Worm (Caenorhabditis elegans) whole organism, late embryonic: ENCODE data around the gene T10H9.8.

Experiments used
- F13H6.1 ChIP-seq: sonication (generic microtip); optimal IDR thresholded peaks from 2 replicates; lab custom pipeline; 2016; ENCODE audit warnings: missing genetic modification characterization, missing compliant biosample characterization
- K02D7.2 ChIP-seq: sonication (generic microtip); optimal IDR thresholded peaks from 2 replicates; lab custom pipeline; 2017; ENCODE audit warnings: mild to moderate bottlenecking, missing genetic modification characterization, missing compliant biosample characterization
- K09A11.1 ChIP-seq: sonication (generic microtip); optimal IDR thresholded peaks from 2 replicates; lab custom pipeline; 2017; ENCODE audit warnings: antibody characterized with exemption, mild to moderate bottlenecking, missing genetic modification characterization, missing compliant biosample characterization; ENCODE audit not compliant: insufficient read depth
- T23F11.4 ChIP-seq: fragments of 200-800 bp; sonication (Bioruptor generic); optimal IDR thresholded peaks from 2 replicates; lab custom pipeline; 2018; ENCODE audit warnings: mild to moderate bottlenecking, missing genetic modification characterization, missing compliant biosample characterization
- ceh-14 ChIP-seq: sonication (generic microtip); optimal IDR thresholded peaks from 2 replicates; lab custom pipeline; 2016; ENCODE audit warnings: missing genotype, missing genetic modification characterization, missing compliant biosample characterization
- ceh-18 ChIP-seq: sonication (generic microtip); optimal IDR thresholded peaks from 2 replicates; lab custom pipeline; 2016; ENCODE audit warnings: missing genetic modification characterization, missing compliant biosample characterization
- ceh-22 ChIP-seq: sonication (generic microtip); optimal IDR thresholded peaks from 2 replicates; lab custom pipeline; 2017; ENCODE audit warnings: missing biosample characterization, missing genetic modification characterization
- ceh-31 ChIP-seq: sonication (generic microtip); optimal IDR thresholded peaks from 2 replicates; lab custom pipeline; 2016; ENCODE audit warnings: missing genetic modification characterization, missing compliant biosample characterization
- ceh-45 ChIP-seq: fragments of 200-800 bp; sonication (Bioruptor generic); IDR thresholded peaks from 2 replicates; pipeline ENCODE4 v1.3.6; 2022; ENCODE audit warnings: missing genetic modification reagents, missing genetic modification characterization, missing compliant biosample characterization
- ceh-48 ChIP-seq: sonication (generic microtip); optimal IDR thresholded peaks from 2 replicates; lab custom pipeline; 2016; ENCODE audit warnings: missing genetic modification characterization, inconsistent platforms, missing compliant biosample characterization
- ceh-6 ChIP-seq: fragments of 200-800 bp; sonication (Bioruptor generic); optimal IDR thresholded peaks from 2 replicates; lab custom pipeline; 2018; ENCODE audit warnings: mild to moderate bottlenecking, missing genetic modification characterization, missing compliant biosample characterization
- ceh-9 ChIP-seq: sonication (generic microtip); optimal IDR thresholded peaks from 2 replicates; lab custom pipeline; 2016; ENCODE audit warnings: mild to moderate bottlenecking, missing genetic modification characterization, inconsistent platforms, missing compliant biosample characterization
- dmd-4 ChIP-seq: sonication (generic microtip); optimal IDR thresholded peaks from 2 replicates; lab custom pipeline; 2016; ENCODE audit warnings: borderline replicate concordance, missing genetic modification characterization, missing compliant biosample characterization
- elt-2 ChIP-seq: sonication (generic microtip); optimal IDR thresholded peaks from 2 replicates; lab custom pipeline; 2016; ENCODE audit warnings: missing genetic modification reagents, missing genetic modification characterization, missing compliant biosample characterization
- elt-4 ChIP-seq: sonication (generic microtip); optimal IDR thresholded peaks from 2 replicates; lab custom pipeline; 2016; ENCODE audit warnings: missing genetic modification characterization, missing compliant biosample characterization
- gmeb-2 ChIP-seq: sonication (generic microtip); optimal IDR thresholded peaks from 2 replicates; lab custom pipeline; 2016; ENCODE audit warnings: missing genetic modification characterization, inconsistent platforms, missing compliant biosample characterization
- hlh-13 ChIP-seq: fragments of 200-800 bp; sonication (Bioruptor generic); optimal IDR thresholded peaks from 2 replicates; lab custom pipeline; 2018; ENCODE audit warnings: mild to moderate bottlenecking, missing genetic modification characterization, missing compliant biosample characterization
- hlh-30 ChIP-seq: sonication (generic microtip); optimal IDR thresholded peaks from 2 replicates; lab custom pipeline; 2017; ENCODE audit warnings: antibody characterized with exemption, missing genetic modification characterization, missing compliant biosample characterization; ENCODE audit not compliant: insufficient read depth
- hlh-8 ChIP-seq: sonication (generic microtip); optimal IDR thresholded peaks from 2 replicates; lab custom pipeline; 2016; ENCODE audit warnings: missing genotype, missing genetic modification characterization, missing compliant biosample characterization
- lim-6 ChIP-seq: sonication (generic microtip); optimal IDR thresholded peaks from 2 replicates; lab custom pipeline; 2016; ENCODE audit warnings: missing genetic modification characterization, missing compliant biosample characterization
- madf-2 ChIP-seq: sonication (generic microtip); optimal IDR thresholded peaks from 2 replicates; lab custom pipeline; 2017; ENCODE audit warnings: missing genetic modification characterization, missing compliant biosample characterization
- mec-3 ChIP-seq: sonication (generic microtip); optimal IDR thresholded peaks from 2 replicates; lab custom pipeline; 2016; ENCODE audit warnings: borderline replicate concordance, missing genetic modification characterization, missing compliant biosample characterization
- nfya-1 ChIP-seq: sonication (generic microtip); optimal IDR thresholded peaks from 2 replicates; lab custom pipeline; 2017; ENCODE audit warnings: missing genetic modification characterization, mild to moderate bottlenecking, missing compliant biosample characterization, antibody characterized with exemption, moderate library complexity
- nhr-11 ChIP-seq: fragments of 150-350 bp; optimal IDR thresholded peaks from 2 replicates; lab custom pipeline; 2014; ENCODE audit warnings: missing biosample characterization, missing genetic modification characterization
- pat-9 ChIP-seq: fragments of 200-800 bp; sonication (Bioruptor generic); optimal IDR thresholded peaks from 2 replicates; lab custom pipeline; 2018; ENCODE audit warnings: mild to moderate bottlenecking, missing genetic modification characterization, moderate library complexity, missing compliant biosample characterization
- pha-2 ChIP-seq: sonication (generic microtip); optimal IDR thresholded peaks from 2 replicates; lab custom pipeline; 2017; ENCODE audit warnings: mild to moderate bottlenecking, missing genetic modification characterization, missing compliant biosample characterization
- pqm-1 ChIP-seq: sonication (generic microtip); optimal IDR thresholded peaks from 2 replicates; lab custom pipeline; 2016; ENCODE audit warnings: missing genetic modification characterization, missing compliant biosample characterization
- pros-1 ChIP-seq: fragments of 150-350 bp; optimal IDR thresholded peaks from 2 replicates; lab custom pipeline; 2014; ENCODE audit warnings: missing biosample characterization, missing genetic modification reagents, missing genetic modification characterization
- sdc-2 ChIP-seq: sonication (generic microtip); optimal IDR thresholded peaks from 2 replicates; lab custom pipeline; 2016; ENCODE audit warnings: missing genotype, missing genetic modification characterization, missing compliant biosample characterization
- sox-2 ChIP-seq: fragments of 200-800 bp; sonication (Bioruptor generic); IDR thresholded peaks from 2 replicates; pipeline ENCODE4 v1.3.6; 2022; ENCODE audit warnings: missing genetic modification reagents, missing genetic modification characterization, missing compliant biosample characterization
- sox-4 ChIP-seq: sonication (generic microtip); optimal IDR thresholded peaks from 2 replicates; lab custom pipeline; 2017; ENCODE audit warnings: mild to moderate bottlenecking, missing genetic modification characterization, inconsistent platforms, missing compliant biosample characterization
- syd-9 ChIP-seq: sonication (generic microtip); optimal IDR thresholded peaks from 2 replicates; lab custom pipeline; 2016; ENCODE audit warnings: mild to moderate bottlenecking, missing genetic modification characterization, moderate library complexity, missing compliant biosample characterization
- tbx-7 ChIP-seq: sonication (generic microtip); optimal IDR thresholded peaks from 2 replicates; lab custom pipeline; 2016; ENCODE audit warnings: missing genotype, missing genetic modification characterization, missing compliant biosample characterization
- unc-55 ChIP-seq: sonication (generic microtip); optimal IDR thresholded peaks from 2 replicates; lab custom pipeline; 2017; ENCODE audit warnings: missing biosample characterization, missing genetic modification reagents, missing genetic modification characterization
- zip-5 ChIP-seq: sonication (generic microtip); optimal IDR thresholded peaks from 2 replicates; lab custom pipeline; 2016; ENCODE audit warnings: missing genetic modification characterization, missing compliant biosample characterization

T10H9.8 gene

DNA sequence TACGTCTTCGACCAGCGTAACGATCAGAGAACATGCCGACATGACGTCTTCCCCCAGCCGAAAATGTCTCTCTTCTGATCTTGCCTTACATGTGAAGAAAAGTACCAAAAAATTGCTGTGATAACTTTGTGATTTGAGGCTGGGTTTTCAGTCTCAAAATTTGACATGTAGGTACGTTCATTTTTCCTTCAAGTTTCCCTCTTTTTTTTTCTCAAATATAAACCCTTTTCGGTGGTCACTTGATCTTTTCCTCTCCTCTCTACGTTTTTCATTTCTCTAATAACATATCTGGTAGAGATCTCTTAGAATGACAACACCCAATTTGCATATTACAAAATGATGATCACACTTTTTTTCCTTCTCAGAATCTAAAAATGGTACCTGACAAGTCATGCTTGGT, 30.3 kb upstream of the T10H9.8 start, which contains the start of gene nhr-37:
Gene nhr-37 (plus strand): TSS at position 301 of the 400 bp plus-strand sequence.
- TF ChIP-seq ceh-31, result no peak
- no peak for TF ChIP-seq hlh-13 (GFP tag; lab: Kevin White, UChicago)
- TF ChIP-seq ceh-6 (GFP tag; lab: Kevin White, UChicago), result no peak
- TF ChIP-seq K02D7.2, result no peak
- no peak for TF ChIP-seq elt-4 (tag; lab: Kevin White, UChicago)
- no peak for TF ChIP-seq hlh-30
- no peak for TF ChIP-seq ceh-45 (GFP tag; lab: Robert Waterston, UW)
- no peak for TF ChIP-seq F13H6.1 (tag; lab: Kevin White, UChicago)
- no peak for TF ChIP-seq ceh-22 (tag; lab: Kevin White, UChicago)
- TF ChIP-seq unc-55 (GFP tag; lab: Kevin White, UChicago), result no peak
- no peak for TF ChIP-seq tbx-7 (tag; lab: Kevin White, UChicago)
- TF ChIP-seq hlh-8 (tag; lab: Kevin White, UChicago), result no peak
- no peak for TF ChIP-seq pha-2 (tag; lab: Kevin White, UChicago)
- no peak for TF ChIP-seq ceh-18 (tag; lab: Kevin White, UChicago)
- no peak for TF ChIP-seq syd-9 (tag; lab: Kevin White, UChicago)
- TF ChIP-seq T23F11.4, result no peak
- TF ChIP-seq lim-6 (tag; lab: Kevin White, UChicago), result no peak
- no peak for TF ChIP-seq ceh-14 (tag; lab: Kevin White, UChicago)
- no peak for TF ChIP-seq pat-9
- TF ChIP-seq, all 69 proteins: peak for 0

DNA sequence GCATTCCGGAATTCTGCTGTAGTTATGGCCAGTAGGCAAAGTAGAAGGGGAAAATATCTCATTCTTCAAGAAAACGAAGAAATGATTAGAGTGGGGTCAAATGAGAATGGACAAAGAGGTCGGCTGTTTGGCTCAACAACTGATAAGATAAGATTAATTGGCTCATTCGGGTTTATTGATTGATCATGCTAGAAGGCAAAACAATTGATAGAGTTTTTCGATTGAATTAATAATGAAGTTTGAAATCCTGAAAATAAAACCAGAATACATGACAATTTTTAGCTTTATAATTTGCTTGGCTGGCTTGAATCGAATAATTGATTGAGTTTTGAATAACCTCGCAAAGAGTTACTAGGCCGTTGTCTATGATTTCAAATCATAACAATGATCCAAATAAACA, 25.9 kb upstream of the T10H9.8 start, which contains the start of gene ppt-1:
Gene ppt-1 (minus strand): TSS at position 101 of the 400 bp plus-strand sequence.
- peak; percentile 33 for TF ChIP-seq elt-2 (tag; lab: Kevin White, UChicago)
- no peak for TF ChIP-seq mec-3

ce11 chrV:6630769-6631168, 21.4 kb upstream of the T10H9.8 start:
- TF ChIP-seq pha-2 (tag; lab: Kevin White, UChicago), result no peak
- TF ChIP-seq nhr-11 (tag; lab: Kevin White, UChicago), result no peak
- TF ChIP-seq nfya-1 (tag; lab: Kevin White, UChicago), result no peak
- no peak for TF ChIP-seq ceh-48 (tag; lab: Kevin White, UChicago)

DNA sequence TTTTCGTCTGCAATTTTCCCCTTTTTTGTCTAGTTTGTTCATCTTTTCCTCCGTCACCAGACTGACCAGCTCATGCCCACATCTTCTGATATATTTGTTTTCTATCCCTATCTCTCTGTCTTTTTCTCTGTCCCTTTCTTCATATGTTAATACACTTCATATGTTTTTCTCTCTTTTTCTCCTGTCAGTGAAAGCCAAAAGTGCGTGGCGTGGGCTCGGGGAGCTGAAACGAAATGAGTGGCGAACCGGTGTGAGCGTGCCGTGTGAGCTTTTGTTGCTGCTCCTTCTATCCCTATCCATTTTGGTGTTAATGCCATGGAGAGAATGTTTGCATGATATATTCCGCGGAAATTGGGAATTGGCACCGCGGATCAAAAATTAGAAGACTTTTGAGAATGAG, 20.3 kb upstream of the T10H9.8 start:
- TF ChIP-seq sox-2 (GFP tag; lab: Robert Waterston, UW) (no peak), zip-5 (tag; lab: Kevin White, UChicago) (no peak), K09A11.1 (no peak), ceh-6 (GFP tag; lab: Kevin White, UChicago) (no peak), pqm-1 (tag; lab: Kevin White, UChicago) (no peak)

ce11 chrV:6632925-6633324, 19.2 kb upstream of the T10H9.8 start, which contains the start of gene scd-2:
Gene scd-2, plus strand, starts transcription at chrV:6633225.
- TF ChIP-seq pha-2 (tag; lab: Kevin White, UChicago) (no peak), madf-2 (tag; lab: Kevin White, UChicago) (no peak), pros-1 (tag; lab: Kevin White, UChicago) (no peak), gmeb-2 (tag; lab: Kevin White, UChicago) (no peak), sox-4 (tag; lab: Kevin White, UChicago) (no peak), ceh-9 (tag; lab: Kevin White, UChicago) (no peak), ceh-45 (GFP tag; lab: Robert Waterston, UW) (no peak), sdc-2 (tag; lab: Kevin White, UChicago) (no peak), dmd-4 (no peak)
- TF ChIP-seq, all 69 proteins: peak for 0
